Fruit fly (Drosophila melanogaster) whole organism, adult: ENCODE data around the gene CG33080.

Experiments used
- CG12768 ChIP-seq: fragments of 200-800 bp; sonication (Bioruptor generic); optimal IDR thresholded peaks from 2 replicates; lab custom pipeline; 2017; ENCODE audit warnings: missing biosample characterization, missing genetic modification characterization, mild to moderate bottlenecking, moderate library complexity, missing genetic modification reagents
- CG1620 ChIP-seq: fragments of 200-800 bp; sonication (Bioruptor generic); optimal IDR thresholded peaks from 2 replicates; lab custom pipeline; 2016; ENCODE audit warnings: missing biosample characterization, missing genetic modification characterization
- CG5204 ChIP-seq: fragments of 200-800 bp; sonication (Bioruptor generic); optimal IDR thresholded peaks from 2 replicates; lab custom pipeline; 2016; ENCODE audit warnings: missing biosample characterization, missing genetic modification characterization
- Clk ChIP-seq: fragments of 200-800 bp; sonication (Bioruptor generic); optimal IDR thresholded peaks from 2 replicates; lab custom pipeline; 2017; ENCODE audit warnings: missing biosample characterization, missing genetic modification characterization
- Hr96 ChIP-seq: fragments of 200-800 bp; sonication (Bioruptor generic); optimal IDR thresholded peaks from 2 replicates; lab custom pipeline; 2016; ENCODE audit warnings: missing biosample characterization, missing genetic modification characterization
- Mnt ChIP-seq: fragments of 200-800 bp; sonication (Bioruptor generic); optimal IDR thresholded peaks from 2 replicates; lab custom pipeline; 2016; ENCODE audit warnings: missing biosample characterization, mild to moderate bottlenecking, missing genetic modification characterization
- bab1 ChIP-seq: fragments of 200-800 bp; sonication (Bioruptor generic); optimal IDR thresholded peaks from 3 replicates; lab custom pipeline; 2019; ENCODE audit warnings: missing biosample characterization, mild to moderate bottlenecking, missing genetic modification characterization, moderate library complexity
- cic ChIP-seq: fragments of 200-800 bp; sonication (Bioruptor generic); optimal IDR thresholded peaks from 2 replicates; lab custom pipeline; 2017; ENCODE audit warnings: missing biosample characterization, mild to moderate bottlenecking, missing genetic modification characterization, moderate library complexity
- cnc ChIP-seq, 2 experiments: fragments of >200 bp; optimal IDR thresholded peaks; 2 replicates each; lab custom pipeline; 2017
- kay ChIP-seq: fragments of 200-800 bp; sonication (Bioruptor generic); peaks from one replicate; lab custom pipeline; 2016; ENCODE audit warnings: missing biosample characterization, missing genetic modification characterization, borderline replicate concordance
- pad ChIP-seq: fragments of 200-800 bp; sonication (Bioruptor generic); optimal IDR thresholded peaks from 3 replicates; lab custom pipeline; 2017; ENCODE audit warnings: missing biosample characterization, missing genetic modification characterization, mild to moderate bottlenecking, moderate library complexity, missing genetic modification reagents
- tj ChIP-seq: fragments of 200-800 bp; sonication (Bioruptor generic); optimal IDR thresholded peaks from 3 replicates; lab custom pipeline; 2017; ENCODE audit warnings: missing biosample characterization, mild to moderate bottlenecking, missing genetic modification characterization, moderate library complexity
- toe ChIP-seq: fragments of 200-800 bp; sonication (Bioruptor generic); optimal IDR thresholded peaks from 2 replicates; lab custom pipeline; 2016; ENCODE audit warnings: missing biosample characterization, missing genetic modification characterization

- TF ChIP-seq cnc (optimal IDR thresholded peaks at IDR 0.05; lab: Kevin White, UChicago), result no peak
- TF ChIP-seq Hr96 (GFP tag; lab: Kevin White, UChicago), result no peak
- TF ChIP-seq Clk (GFP tag; lab: Kevin White, UChicago), result no peak
- no peak for TF ChIP-seq CG12768 (GFP tag; lab: Kevin White, UChicago)
- TF ChIP-seq pad (GFP tag; lab: Kevin White, UChicago), result peak; percentile 53
- TF ChIP-seq bab1 (GFP tag; lab: Kevin White, UChicago), result no peak
- no peak for TF ChIP-seq tj (GFP tag; lab: Kevin White, UChicago)
- TF ChIP-seq cic (GFP tag; lab: Kevin White, UChicago), result no peak
- no peak for TF ChIP-seq kay (GFP tag; lab: Kevin White, UChicago)
- no peak for TF ChIP-seq CG1620 (GFP tag; lab: Kevin White, UChicago)
- TF ChIP-seq CG5204 (GFP tag; lab: Kevin White, UChicago), result no peak
- no peak for TF ChIP-seq toe (GFP tag; lab: Kevin White, UChicago)
- TF ChIP-seq Mnt (GFP tag; lab: Kevin White, UChicago), result no peak
Measured at dm6 chrX:5661971-5662370, 55.6 kb downstream of the CG33080 start.
